Worm (Caenorhabditis elegans): Measurements from ENCODE around the gene tba-7.

tba-7 gene

ce11 chrIII:11361394-11361793, 10.2 kb downstream of the tba-7 start:
- TF ChIP-seq med-1 (GFP tag; optimal IDR thresholded peaks at IDR 0.05; ENCODE audit: insufficient read depth), result no peak
- no peak for TF ChIP-seq ref-1 (GFP tag; conservative IDR thresholded peaks at IDR 0.05)
- TF ChIP-seq cog-1 (tag; optimal IDR thresholded peaks at IDR 0.05), result no peak
- TF ChIP-seq T22C8.4 (GFP tag; IDR thresholded peaks at IDR 0.05), result no peak
- TF ChIP-seq klf-2 (GFP tag; conservative IDR thresholded peaks at IDR 0.05), result no peak
- no peak for TF ChIP-seq ztf-23 (GFP tag; IDR thresholded peaks at IDR 0.05)
- TF ChIP-seq ztf-29 (GFP tag; IDR thresholded peaks at IDR 0.05), result no peak
- no peak for TF ChIP-seq tab-1 (GFP tag; IDR thresholded peaks at IDR 0.05)
- TF ChIP-seq flt-1 (GFP tag; IDR thresholded peaks at IDR 0.05), result no peak

ce11 chrIII:11360156-11360555, 11.4 kb downstream of the tba-7 start, which contains the start of gene T28D6.4:
T28D6.4 (plus strand) TSS chrIII:11360456.
- TF ChIP-seq klf-2 (GFP tag; conservative IDR thresholded peaks at IDR 0.05) (no peak), T22C8.4 (GFP tag; IDR thresholded peaks at IDR 0.05) (no peak), flt-1 (GFP tag; IDR thresholded peaks at IDR 0.05) (no peak), cog-1 (tag; optimal IDR thresholded peaks at IDR 0.05) (no peak), ztf-29 (GFP tag; IDR thresholded peaks at IDR 0.05) (no peak), ztf-23 (GFP tag; IDR thresholded peaks at IDR 0.05) (no peak), med-1 (GFP tag; optimal IDR thresholded peaks at IDR 0.05; ENCODE audit: insufficient read depth) (no peak)

ce11 chrIII:11359422-11359821, 12.2 kb downstream of the tba-7 start:
- TF ChIP-seq ztf-29 (GFP tag; IDR thresholded peaks at IDR 0.05) (no peak), flt-1 (GFP tag; IDR thresholded peaks at IDR 0.05) (no peak), T22C8.4 (GFP tag; IDR thresholded peaks at IDR 0.05) (no peak), klf-2 (GFP tag; conservative IDR thresholded peaks at IDR 0.05) (no peak), med-1 (GFP tag; optimal IDR thresholded peaks at IDR 0.05; ENCODE audit: insufficient read depth) (no peak), cog-1 (tag; optimal IDR thresholded peaks at IDR 0.05) (no peak), tab-1 (GFP tag; IDR thresholded peaks at IDR 0.05) (no peak), ref-1 (GFP tag; conservative IDR thresholded peaks at IDR 0.05) (no peak), ztf-23 (GFP tag; IDR thresholded peaks at IDR 0.05) (no peak)

ce11 chrIII:11358273-11358672, 13.3 kb downstream of the tba-7 start:
- no peak for TF ChIP-seq cog-1 (tag; optimal IDR thresholded peaks at IDR 0.05)
- no peak for TF ChIP-seq klf-2 (GFP tag; conservative IDR thresholded peaks at IDR 0.05)
- TF ChIP-seq ztf-23 (GFP tag; IDR thresholded peaks at IDR 0.05), result no peak
- no peak for TF ChIP-seq ztf-29 (GFP tag; IDR thresholded peaks at IDR 0.05)
- no peak for TF ChIP-seq med-1 (GFP tag; optimal IDR thresholded peaks at IDR 0.05; ENCODE audit: insufficient read depth)
- no peak for TF ChIP-seq tab-1 (GFP tag; IDR thresholded peaks at IDR 0.05)
- TF ChIP-seq flt-1 (GFP tag; IDR thresholded peaks at IDR 0.05), result no peak
- TF ChIP-seq T22C8.4 (GFP tag; IDR thresholded peaks at IDR 0.05), result no peak
- TF ChIP-seq ref-1 (GFP tag; conservative IDR thresholded peaks at IDR 0.05), result no peak

- TF ChIP-seq flt-1 (GFP tag; IDR thresholded peaks at IDR 0.05), result no peak
Measured at ce11 chrIII:11357418-11357817, 14.2 kb downstream of the tba-7 start.

ce11 chrIII:11355758-11356323, 15.7 kb downstream of the tba-7 start:
- TF ChIP-seq klf-2 (GFP tag; conservative IDR thresholded peaks at IDR 0.05) (no peak), ztf-29 (GFP tag; IDR thresholded peaks at IDR 0.05) (no peak), tab-1 (GFP tag; IDR thresholded peaks at IDR 0.05) (no peak), cog-1 (tag; optimal IDR thresholded peaks at IDR 0.05) (no peak), ztf-23 (GFP tag; IDR thresholded peaks at IDR 0.05) (no peak), T22C8.4 (GFP tag; IDR thresholded peaks at IDR 0.05) (no peak), med-1 (GFP tag; optimal IDR thresholded peaks at IDR 0.05; ENCODE audit: insufficient read depth) (no peak), ref-1 (GFP tag; conservative IDR thresholded peaks at IDR 0.05) (no peak)

- TF ChIP-seq klf-2 (GFP tag; conservative IDR thresholded peaks at IDR 0.05), result 0 out of 2 replicates have a peak, but pooled peaks have one; percentile 16
- TF ChIP-seq med-1 (GFP tag; optimal IDR thresholded peaks at IDR 0.05; ENCODE audit: insufficient read depth), result no peak
- TF ChIP-seq ztf-23 (GFP tag; IDR thresholded peaks at IDR 0.05), result peak; percentile 58; the same call in 1 of the 2 replicates
- no peak for TF ChIP-seq cog-1 (tag; optimal IDR thresholded peaks at IDR 0.05)
- TF ChIP-seq tab-1 (GFP tag; IDR thresholded peaks at IDR 0.05), result peak; percentile 51; the same call in 1 of the 2 replicates
Measured at ce11 chrIII:11353499-11353898, 18.1 kb downstream of the tba-7 start.

- TF ChIP-seq ztf-23 (GFP tag; IDR thresholded peaks at IDR 0.05) (0 out of 2 replicates have a peak, but pooled peaks have one; percentile 37), tab-1 (GFP tag; IDR thresholded peaks at IDR 0.05) (peak; percentile 81; the same call in 1 of the 2 replicates), ztf-29 (GFP tag; IDR thresholded peaks at IDR 0.05) (no peak), T22C8.4 (GFP tag; IDR thresholded peaks at IDR 0.05) (no peak), klf-2 (GFP tag; conservative IDR thresholded peaks at IDR 0.05) (no peak), med-1 (GFP tag; optimal IDR thresholded peaks at IDR 0.05; ENCODE audit: insufficient read depth) (no peak), ref-1 (GFP tag; conservative IDR thresholded peaks at IDR 0.05) (0 out of 2 replicates have a peak, but pooled peaks have one; percentile 23), flt-1 (GFP tag; IDR thresholded peaks at IDR 0.05) (peak; percentile 83)
Measured at ce11 chrIII:11352840-11353239, 18.7 kb downstream of the tba-7 start.

ce11 chrIII:11350107-11350826, 21.3 kb downstream of the tba-7 start:
- no peak for TF ChIP-seq cog-1 (tag; optimal IDR thresholded peaks at IDR 0.05)
- no peak for TF ChIP-seq ref-1 (GFP tag; conservative IDR thresholded peaks at IDR 0.05)
- TF ChIP-seq ztf-29 (GFP tag; IDR thresholded peaks at IDR 0.05), result no peak
- no peak for TF ChIP-seq ztf-23 (GFP tag; IDR thresholded peaks at IDR 0.05)
- no peak for TF ChIP-seq flt-1 (GFP tag; IDR thresholded peaks at IDR 0.05)
- no peak for TF ChIP-seq med-1 (GFP tag; optimal IDR thresholded peaks at IDR 0.05; ENCODE audit: insufficient read depth)

ce11 chrIII:11346383-11346782, 25.2 kb downstream of the tba-7 start, which contains the start of gene T28D6.7:
T28D6.7 (minus strand) TSS chrIII:11346483.
- no peak for TF ChIP-seq ztf-29 (GFP tag; IDR thresholded peaks at IDR 0.05)
- no peak for TF ChIP-seq tab-1 (GFP tag; IDR thresholded peaks at IDR 0.05)
- TF ChIP-seq ref-1 (GFP tag; conservative IDR thresholded peaks at IDR 0.05), result no peak
- TF ChIP-seq klf-2 (GFP tag; conservative IDR thresholded peaks at IDR 0.05), result no peak
- TF ChIP-seq ztf-23 (GFP tag; IDR thresholded peaks at IDR 0.05), result no peak

Data from whole organism, midembryonic.